Fruit fly (Drosophila melanogaster): ENCODE results near the gene Tgs1.
A peak's percentile ranks its signal among the peaks of the same experiment; 100 is the strongest.

Gene Tgs1

dm6 chr3R:18280133-18280532 lies 24.8 kb downstream of the Tgs1 start:
- TF ChIP-seq EcR (GFP tag; optimal IDR thresholded peaks at IDR 0.05), result peak; percentile 58
- no peak for TF ChIP-seq CG17806 (tag; optimal IDR thresholded peaks at IDR 0.05)

dm6 chr3R:18280866-18281473 lies 25.6 kb downstream of the Tgs1 start:
- TF ChIP-seq D1 (tag; optimal IDR thresholded peaks at IDR 0.05) (no peak), CG8159 (tag; optimal IDR thresholded peaks at IDR 0.05) (no peak), Pif1B (GFP tag; optimal IDR thresholded peaks at IDR 0.05) (no peak), EcR (GFP tag; optimal IDR thresholded peaks at IDR 0.05) (no peak), Ets98B (GFP tag; IDR thresholded peaks at IDR 0.05) (no peak)

dm6 chr3R:18283441-18283840 lies 28.1 kb downstream of the Tgs1 start, which contains the start of the genes CG14312 and CG8064:
Gene CG14312, minus strand, starts transcription at chr3R:18283528.
Gene CG8064, plus strand, starts transcription at chr3R:18283660.
- no peak for TF ChIP-seq CG8159 (tag; optimal IDR thresholded peaks at IDR 0.05)
- no peak for TF ChIP-seq Pif1B (GFP tag; optimal IDR thresholded peaks at IDR 0.05)
- no peak for TF ChIP-seq CG34367 (tag; optimal IDR thresholded peaks at IDR 0.05)
- no peak for TF ChIP-seq CG32121 (GFP tag; IDR thresholded peaks at IDR 0.05)
- no peak for TF ChIP-seq CG10348 (GFP tag; IDR thresholded peaks at IDR 0.05)
- no peak for TF ChIP-seq Snoo (tag; optimal IDR thresholded peaks at IDR 0.05)
- no peak for TF ChIP-seq CG17806 (tag; optimal IDR thresholded peaks at IDR 0.05)
- no peak for TF ChIP-seq D1 (tag; optimal IDR thresholded peaks at IDR 0.05)
- TF ChIP-seq CG9948 (tag; optimal IDR thresholded peaks at IDR 0.05), result no peak
- TF ChIP-seq fd96Ca (GFP tag; IDR thresholded peaks at IDR 0.05), result no peak
- no peak for TF ChIP-seq CG12605 (GFP tag; IDR thresholded peaks at IDR 0.05)
- TF ChIP-seq CG8301 (tag; optimal IDR thresholded peaks at IDR 0.05), result no peak
- TF ChIP-seq CG13204 (GFP tag; optimal IDR thresholded peaks at IDR 0.05), result no peak
- no peak for TF ChIP-seq CG15710 (tag; optimal IDR thresholded peaks at IDR 0.05)
- no peak for TF ChIP-seq EcR (GFP tag; optimal IDR thresholded peaks at IDR 0.05)
- TF ChIP-seq CG14655 (GFP tag; optimal IDR thresholded peaks at IDR 0.05), result no peak

dm6 chr3R:18288677-18289076 lies 33.3 kb downstream of the Tgs1 start, which contains the start of gene CG7131:
Gene CG7131, minus strand, starts transcription at chr3R:18288777.
- TF ChIP-seq CG12605 (GFP tag; IDR thresholded peaks at IDR 0.05) (no peak), CG9948 (tag; optimal IDR thresholded peaks at IDR 0.05) (no peak), CG32121 (GFP tag; IDR thresholded peaks at IDR 0.05) (no peak), CG4496 (GFP tag; IDR thresholded peaks at IDR 0.05) (no peak), Snoo (tag; optimal IDR thresholded peaks at IDR 0.05) (no peak), CG17806 (tag; optimal IDR thresholded peaks at IDR 0.05) (no peak), Pif1B (GFP tag; optimal IDR thresholded peaks at IDR 0.05) (no peak), EcR (GFP tag; optimal IDR thresholded peaks at IDR 0.05) (no peak)

dm6 chr3R:18291831-18292230 lies 36.5 kb downstream of the Tgs1 start:
- TF ChIP-seq Snoo (tag; optimal IDR thresholded peaks at IDR 0.05) (no peak), CG15710 (tag; optimal IDR thresholded peaks at IDR 0.05) (no peak), CG4496 (GFP tag; IDR thresholded peaks at IDR 0.05) (no peak), rn (GFP tag; IDR thresholded peaks at IDR 0.05) (no peak), fd96Ca (GFP tag; IDR thresholded peaks at IDR 0.05) (no peak), Ets98B (GFP tag; IDR thresholded peaks at IDR 0.05) (no peak), CG32121 (GFP tag; IDR thresholded peaks at IDR 0.05) (no peak), EcR (GFP tag; optimal IDR thresholded peaks at IDR 0.05) (no peak), D1 (tag; optimal IDR thresholded peaks at IDR 0.05) (no peak), CG10348 (GFP tag; IDR thresholded peaks at IDR 0.05) (no peak), Pif1B (GFP tag; optimal IDR thresholded peaks at IDR 0.05) (no peak), CG8301 (tag; optimal IDR thresholded peaks at IDR 0.05) (no peak), CG17806 (tag; optimal IDR thresholded peaks at IDR 0.05) (no peak), gl (tag; optimal IDR thresholded peaks at IDR 0.05) (no peak), CG9948 (tag; optimal IDR thresholded peaks at IDR 0.05) (no peak), CG34367 (tag; optimal IDR thresholded peaks at IDR 0.05) (no peak), CG8159 (tag; optimal IDR thresholded peaks at IDR 0.05) (no peak), CG12605 (GFP tag; IDR thresholded peaks at IDR 0.05) (no peak), CG14655 (GFP tag; optimal IDR thresholded peaks at IDR 0.05) (no peak)

- no peak for TF ChIP-seq rn (GFP tag; IDR thresholded peaks at IDR 0.05)
- TF ChIP-seq CG8301 (tag; optimal IDR thresholded peaks at IDR 0.05), result no peak
- no peak for TF ChIP-seq CG12605 (GFP tag; IDR thresholded peaks at IDR 0.05)
- no peak for TF ChIP-seq CG10348 (GFP tag; IDR thresholded peaks at IDR 0.05)
- TF ChIP-seq D1 (tag; optimal IDR thresholded peaks at IDR 0.05), result no peak
- no peak for TF ChIP-seq CG9948 (tag; optimal IDR thresholded peaks at IDR 0.05)
- no peak for TF ChIP-seq CG34367 (tag; optimal IDR thresholded peaks at IDR 0.05)
- no peak for TF ChIP-seq EcR (GFP tag; optimal IDR thresholded peaks at IDR 0.05)
- TF ChIP-seq CG4496 (GFP tag; IDR thresholded peaks at IDR 0.05), result no peak
- no peak for TF ChIP-seq CG13204 (GFP tag; optimal IDR thresholded peaks at IDR 0.05)
- no peak for TF ChIP-seq Pif1A (GFP tag; optimal IDR thresholded peaks at IDR 0.05)
- TF ChIP-seq Snoo (tag; optimal IDR thresholded peaks at IDR 0.05), result no peak
- no peak for TF ChIP-seq Ets98B (GFP tag; IDR thresholded peaks at IDR 0.05)
- no peak for TF ChIP-seq CG8159 (tag; optimal IDR thresholded peaks at IDR 0.05)
Measured at dm6 chr3R:18292371-18292770, 37.0 kb downstream of the Tgs1 start.

- no peak for TF ChIP-seq CG32121 (GFP tag; IDR thresholded peaks at IDR 0.05)
- peak; percentile 36; the same call in 1 of the 3 replicates for TF ChIP-seq CG4496 (GFP tag; IDR thresholded peaks at IDR 0.05)
- TF ChIP-seq CG9948 (tag; optimal IDR thresholded peaks at IDR 0.05), result no peak
- TF ChIP-seq EcR (GFP tag; optimal IDR thresholded peaks at IDR 0.05), result peak; percentile 9
- no peak for TF ChIP-seq Snoo (tag; optimal IDR thresholded peaks at IDR 0.05)
Measured at dm6 chr3R:18294488-18294887, 39.2 kb downstream of the Tgs1 start.

Measured in whole organism, pupa.